Worm (Caenorhabditis elegans) whole organism, young adult: ENCODE results near the gene Y59C2A.1.

Experiments used
- B0019.2 ChIP-seq: fragments of 200-800 bp; sonication (Bioruptor generic); conservative IDR thresholded peaks from 2 replicates; pipeline ENCODE4 v1.3.6; 2022; ENCODE audit warnings: missing genetic modification reagents, missing genetic modification characterization, missing compliant biosample characterization
- B0035.1 ChIP-seq: sonication (generic microtip); optimal IDR thresholded peaks from 2 replicates; lab custom pipeline; 2016; ENCODE audit warnings: missing genetic modification characterization, mild to moderate bottlenecking, missing compliant biosample characterization, missing genotype, missing genetic modification reagents
- D2030.7 ChIP-seq: fragments of 200-800 bp; sonication (Bioruptor generic); IDR thresholded peaks from 2 replicates; pipeline ENCODE4 v1.3.6; 2022; ENCODE audit warnings: missing genetic modification reagents, missing genetic modification characterization, missing compliant biosample characterization
- F23B12.7 ChIP-seq: sonication (generic microtip); optimal IDR thresholded peaks from 2 replicates; lab custom pipeline; 2017; ENCODE audit warnings: missing genetic modification characterization, mild to moderate bottlenecking, missing compliant biosample characterization, antibody characterized with exemption, moderate library complexity; ENCODE audit not compliant: insufficient read depth
- F39B2.1 ChIP-seq: fragments of 200-800 bp; sonication (Bioruptor generic); IDR thresholded peaks from 2 replicates; pipeline ENCODE4 v1.3.6; 2022; ENCODE audit warnings: missing genetic modification reagents, missing genetic modification characterization, missing compliant biosample characterization
- F57A8.1 ChIP-seq: fragments of 200-800 bp; sonication (Bioruptor generic); optimal IDR thresholded peaks from 2 replicates; lab custom pipeline; 2018; ENCODE audit warnings: mild to moderate bottlenecking, missing genetic modification characterization, moderate library complexity, missing compliant biosample characterization
- Y95B8A.8 ChIP-seq: fragments of 200-800 bp; sonication (Bioruptor generic); IDR thresholded peaks from 2 replicates; pipeline ENCODE4 v1.3.6; 2022; ENCODE audit warnings: missing genetic modification reagents, missing genetic modification characterization, missing compliant biosample characterization
- aptf-3 ChIP-seq: fragments of 200-800 bp; sonication (Bioruptor generic); IDR thresholded peaks from 2 replicates; pipeline ENCODE4 v1.3.6; 2022; ENCODE audit warnings: missing genetic modification characterization, missing compliant biosample characterization
- cebp-1 ChIP-seq, 2 experiments: fragments of 200-800 bp in 1 of 2; sonication (Bioruptor generic) in 1 of 2; sonication (generic microtip) in 1 of 2; IDR thresholded peaks in 1 of 2; optimal IDR thresholded peaks in 1 of 2; 2 replicates each; pipeline versions ENCODE4 v1.3.6 to Lab custom; 2017 to 2022; ENCODE audit warnings: missing compliant biosample characterization in 2 of 2, missing genetic modification characterization in 2 of 2, mild to moderate bottlenecking in 1 of 2, missing genetic modification reagents in 1 of 2, moderate library complexity in 1 of 2
- cebp-2 ChIP-seq: fragments of 200-800 bp; sonication (Bioruptor generic); IDR thresholded peaks from 2 replicates; pipeline ENCODE4 v1.3.6; 2022; ENCODE audit warnings: missing genetic modification characterization, missing compliant biosample characterization
- ceh-27 ChIP-seq: fragments of 200-800 bp; sonication (Bioruptor generic); optimal IDR thresholded peaks from 2 replicates; lab custom pipeline; 2018; ENCODE audit warnings: mild to moderate bottlenecking, missing genetic modification characterization, moderate library complexity, missing compliant biosample characterization
- dpl-1 ChIP-seq: fragments of 150-350 bp; optimal IDR thresholded peaks from 2 replicates; lab custom pipeline; 2014; ENCODE audit warnings: missing biosample characterization, missing genetic modification reagents, missing genetic modification characterization
- efl-1 ChIP-seq: fragments of 150-350 bp; optimal IDR thresholded peaks from 2 replicates; lab custom pipeline; 2014; ENCODE audit warnings: missing biosample characterization, missing genetic modification reagents, missing genetic modification characterization
- fkh-3 ChIP-seq: sonication (generic microtip); optimal IDR thresholded peaks from 2 replicates; lab custom pipeline; 2016; ENCODE audit warnings: mild to moderate bottlenecking, missing genetic modification characterization, missing compliant biosample characterization
- hsf-1 ChIP-seq: fragments of 200-800 bp; sonication (Bioruptor generic); IDR thresholded peaks from 2 replicates; pipeline ENCODE4 v1.3.6; 2022; ENCODE audit warnings: missing genetic modification reagents, missing genetic modification characterization, missing compliant biosample characterization
- lag-1 ChIP-seq: fragments of 200-800 bp; sonication (Bioruptor generic); IDR thresholded peaks from 2 replicates; pipeline ENCODE4 v1.3.6; 2022; ENCODE audit warnings: missing genetic modification reagents, missing genetic modification characterization, missing compliant biosample characterization
- lin-35 ChIP-seq, 3 experiments: fragments of 150-350 bp in 2 of 3; sonication (generic microtip) in 1 of 3; optimal IDR thresholded peaks; 2 replicates each; lab custom pipeline; 2014 to 2018; ENCODE audit warnings: missing biosample characterization in 3 of 3, missing genetic modification characterization in 3 of 3, missing genetic modification reagents in 3 of 3
- lin-54 ChIP-seq: fragments of 200-800 bp; sonication (Bioruptor generic); optimal IDR thresholded peaks from 2 replicates; lab custom pipeline; 2018; ENCODE audit warnings: mild to moderate bottlenecking, missing genetic modification characterization, missing compliant biosample characterization
- lir-1 ChIP-seq: fragments of 200-800 bp; sonication (Bioruptor generic); conservative IDR thresholded peaks from 2 replicates; pipeline ENCODE4 v1.3.6; 2022; ENCODE audit warnings: missing genetic modification reagents, missing genetic modification characterization, missing compliant biosample characterization
- mcd-1 ChIP-seq: fragments of 200-800 bp; sonication (Bioruptor generic); IDR thresholded peaks from 2 replicates; pipeline ENCODE4 v1.3.6; 2022; ENCODE audit warnings: missing genetic modification reagents, missing genetic modification characterization, missing compliant biosample characterization
- nfyb-1 ChIP-seq: fragments of 200-800 bp; sonication (Bioruptor generic); IDR thresholded peaks from 2 replicates; pipeline ENCODE4 v1.3.6; 2022; ENCODE audit warnings: missing genetic modification reagents, missing genetic modification characterization, missing compliant biosample characterization
- rec-8 ChIP-seq, 2 experiments: sonication (generic microtip); optimal IDR thresholded peaks; 2 replicates each; lab custom pipeline; 2016; ENCODE audit warnings: mild to moderate bottlenecking in 2 of 2, missing genetic modification characterization in 2 of 2, missing genetic modification reagents in 2 of 2, missing genotype in 2 of 2, missing biosample characterization in 1 of 2, missing compliant biosample characterization in 1 of 2, moderate library complexity in 1 of 2
- rpc-1 ChIP-seq, 2 experiments: fragments of 150-350 bp in 1 of 2; sonication (generic microtip) in 1 of 2; optimal IDR thresholded peaks; 2 replicates each; lab custom pipeline; 2014 to 2018; ENCODE audit warnings: missing biosample characterization in 1 of 2, missing genetic modification characterization in 1 of 2, missing genetic modification reagents in 1 of 2, missing genotype in 1 of 2
- tbp1 ChIP-seq: fragments of 200-800 bp; sonication (Bioruptor generic); optimal IDR thresholded peaks from 2 replicates; lab custom pipeline; 2018; ENCODE audit warnings: mild to moderate bottlenecking, missing genetic modification characterization, missing compliant biosample characterization
- tlf-1 ChIP-seq: fragments of 200-800 bp; sonication (Bioruptor generic); optimal IDR thresholded peaks from 2 replicates; lab custom pipeline; 2018; ENCODE audit warnings: mild to moderate bottlenecking, missing genetic modification characterization, missing compliant biosample characterization
- zfh-2 ChIP-seq: fragments of 200-800 bp; sonication (Bioruptor generic); conservative IDR thresholded peaks from 2 replicates; pipeline ENCODE4 v1.3.6; 2022; ENCODE audit warnings: missing genetic modification reagents, missing genetic modification characterization, missing compliant biosample characterization
- ztf-18 ChIP-seq: sonication (generic microtip); optimal IDR thresholded peaks from 2 replicates; lab custom pipeline; 2016; ENCODE audit warnings: missing genotype, mild to moderate bottlenecking, missing genetic modification characterization, missing compliant biosample characterization
- ztf-28 ChIP-seq: fragments of 200-800 bp; sonication (Bioruptor generic); IDR thresholded peaks from 2 replicates; pipeline ENCODE4 v1.3.6; 2022; ENCODE audit warnings: missing genetic modification reagents, missing genetic modification characterization, missing compliant biosample characterization
- ztf-6 ChIP-seq: fragments of 200-800 bp; sonication (Bioruptor generic); IDR thresholded peaks from 2 replicates; pipeline ENCODE4 v1.3.6; 2022; ENCODE audit warnings: missing genetic modification reagents, missing genetic modification characterization, missing compliant biosample characterization

The Y59C2A.1 gene

ce11 chrII:2197555-2198288, 10.2 kb upstream of the Y59C2A.1 start, which contains the start of gene C33C12.1:
Gene C33C12.1, plus strand, starts transcription at chrII:2198238.
- TF ChIP-seq cebp-1 (GFP tag; IDR thresholded peaks at IDR 0.05; lab: Robert Waterston, UW), result no peak
- TF ChIP-seq cebp-1 (tag; optimal IDR thresholded peaks at IDR 0.05; lab: Kevin White, UChicago), result peak; percentile 3
- no peak for TF ChIP-seq F57A8.1 (GFP tag; lab: Kevin White, UChicago)
- TF ChIP-seq, all 124 proteins: peak for 1

ce11 chrII:2202147-2202546, 5.8 kb upstream of the Y59C2A.1 start:
- TF ChIP-seq ztf-28, result no peak
- TF ChIP-seq ztf-6 (GFP tag; lab: Robert Waterston, UW), result no peak
- no peak for TF ChIP-seq Y95B8A.8 (GFP tag; lab: Robert Waterston, UW)
- TF ChIP-seq tlf-1, result no peak
- TF ChIP-seq aptf-3, result no peak
- no peak for TF ChIP-seq B0035.1 (tag; lab: Kevin White, UChicago)
- TF ChIP-seq ztf-18 (tag; lab: Kevin White, UChicago), result no peak
- TF ChIP-seq nfyb-1 (GFP tag; lab: Robert Waterston, UW), result no peak
- TF ChIP-seq, all 124 proteins: peak for 0

ce11 chrII:2204077-2204476, 3.8 kb upstream of the Y59C2A.1 start, which contains the start of gene Y59C2A.2:
Gene Y59C2A.2, minus strand, starts transcription at chrII:2204137.
- TF ChIP-seq efl-1, result peak; percentile 68
- TF ChIP-seq lin-35 (GFP tag; optimal IDR thresholded peaks at IDR 0.05; lab: Kevin White, UChicago), result peak in 1 of 3 experiments; percentile 70
- no peak for TF ChIP-seq hsf-1 (GFP tag; lab: Robert Waterston, UW)
- no peak for TF ChIP-seq lag-1 (GFP tag; lab: Robert Waterston, UW)
- no peak for TF ChIP-seq zfh-2
- peak; percentile 43 for TF ChIP-seq dpl-1
- no peak for TF ChIP-seq rpc-1 (optimal IDR thresholded peaks at IDR 0.05; lab: Kevin White, UChicago)
- no peak for TF ChIP-seq rpc-1 (tag; optimal IDR thresholded peaks at IDR 0.05; lab: Kevin White, UChicago)
- TF ChIP-seq fkh-3 (tag; lab: Kevin White, UChicago), result no peak
- TF ChIP-seq rec-8 (tag; optimal IDR thresholded peaks at IDR 0.05; lab: Kevin White, UChicago), result no peak
- TF ChIP-seq D2030.7 (GFP tag; lab: Robert Waterston, UW), result peak; percentile 16; the same call in 1 of the 2 replicates
- TF ChIP-seq nfyb-1 (GFP tag; lab: Robert Waterston, UW), result no peak
- TF ChIP-seq F39B2.1, result no peak
- no peak for TF ChIP-seq B0019.2 (GFP tag; lab: Robert Waterston, UW)
- peak; percentile 87 for TF ChIP-seq mcd-1 (GFP tag; lab: Robert Waterston, UW)
- TF ChIP-seq F23B12.7 (tag; lab: Kevin White, UChicago), result peak; percentile 45
- TF ChIP-seq ceh-27 (GFP tag; lab: Kevin White, UChicago), result no peak
- TF ChIP-seq lir-1, result no peak
- peak; percentile 87 for TF ChIP-seq lin-54 (GFP tag; lab: Kevin White, UChicago)

- no peak for TF ChIP-seq fkh-3 (tag; lab: Kevin White, UChicago)
- TF ChIP-seq tbp1, result peak; percentile 45
- TF ChIP-seq cebp-2 (GFP tag; lab: Robert Waterston, UW), result no peak
- peak; percentile 21 for TF ChIP-seq rpc-1 (optimal IDR thresholded peaks at IDR 0.05; lab: Kevin White, UChicago)
- peak; percentile 56 for TF ChIP-seq rpc-1 (tag; optimal IDR thresholded peaks at IDR 0.05; lab: Kevin White, UChicago)
Observed at ce11 chrII:2206064-2206722, 1.7 kb upstream of the Y59C2A.1 start.
